Fruit fly (Drosophila melanogaster): Measurements from ENCODE around the gene Fign.

The Fign gene

DNA sequence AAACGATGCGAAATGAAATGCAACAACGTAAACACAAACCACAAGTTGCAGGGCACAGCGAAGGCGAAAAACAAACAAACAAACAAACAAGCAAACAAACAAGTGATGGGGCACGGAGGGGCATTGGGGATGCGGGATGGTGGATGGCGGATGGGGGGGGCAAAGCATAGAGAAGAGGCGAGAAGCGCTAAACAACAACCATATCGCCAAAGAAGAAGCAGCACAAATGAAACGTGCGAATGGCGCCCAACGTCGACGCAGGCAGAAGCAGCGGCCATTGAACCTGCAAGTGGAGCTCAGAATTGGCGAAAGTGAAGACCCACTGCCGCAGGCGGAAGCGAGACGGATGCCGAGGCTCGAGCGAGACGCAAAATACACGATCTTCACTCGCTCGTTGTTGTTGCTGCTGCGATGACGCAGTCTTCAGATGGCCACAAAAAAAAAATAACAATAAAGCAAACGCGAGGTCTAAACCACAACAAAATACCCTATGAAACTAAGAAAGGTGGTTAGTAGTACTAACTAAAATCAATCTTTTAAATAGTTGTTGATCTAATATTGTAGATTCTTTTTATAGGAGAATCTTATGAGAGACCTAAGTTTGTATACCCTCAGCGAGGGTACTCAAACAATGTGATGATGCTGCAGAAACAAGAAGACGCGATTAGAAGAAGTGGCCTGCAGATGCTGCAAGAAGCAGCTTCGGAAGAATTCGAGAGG is 26.3 kb upstream of the Fign start:
- TF ChIP-seq noc (tag; optimal IDR thresholded peaks at IDR 0.05), result no peak

DNA sequence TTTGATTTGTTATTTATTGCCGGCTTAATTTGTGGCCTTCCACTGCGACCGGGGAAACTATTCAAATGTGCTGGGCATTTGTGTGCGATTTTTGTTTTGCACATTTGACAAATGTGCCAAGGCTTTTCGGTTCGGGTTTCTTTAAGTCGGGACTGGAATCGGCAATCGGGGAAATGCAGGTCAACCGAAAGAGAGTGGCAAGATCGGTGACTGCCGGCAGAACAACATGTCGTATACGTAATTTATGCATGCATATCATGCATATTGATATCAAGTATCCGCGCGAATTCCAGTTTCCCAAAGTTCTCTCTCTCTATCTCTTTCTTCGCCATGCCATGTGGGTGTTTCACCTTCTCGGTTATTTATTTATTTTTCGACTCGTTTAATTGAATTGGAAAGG is 22.7 kb upstream of the Fign start:
- no peak for TF ChIP-seq noc (tag; optimal IDR thresholded peaks at IDR 0.05)

DNA sequence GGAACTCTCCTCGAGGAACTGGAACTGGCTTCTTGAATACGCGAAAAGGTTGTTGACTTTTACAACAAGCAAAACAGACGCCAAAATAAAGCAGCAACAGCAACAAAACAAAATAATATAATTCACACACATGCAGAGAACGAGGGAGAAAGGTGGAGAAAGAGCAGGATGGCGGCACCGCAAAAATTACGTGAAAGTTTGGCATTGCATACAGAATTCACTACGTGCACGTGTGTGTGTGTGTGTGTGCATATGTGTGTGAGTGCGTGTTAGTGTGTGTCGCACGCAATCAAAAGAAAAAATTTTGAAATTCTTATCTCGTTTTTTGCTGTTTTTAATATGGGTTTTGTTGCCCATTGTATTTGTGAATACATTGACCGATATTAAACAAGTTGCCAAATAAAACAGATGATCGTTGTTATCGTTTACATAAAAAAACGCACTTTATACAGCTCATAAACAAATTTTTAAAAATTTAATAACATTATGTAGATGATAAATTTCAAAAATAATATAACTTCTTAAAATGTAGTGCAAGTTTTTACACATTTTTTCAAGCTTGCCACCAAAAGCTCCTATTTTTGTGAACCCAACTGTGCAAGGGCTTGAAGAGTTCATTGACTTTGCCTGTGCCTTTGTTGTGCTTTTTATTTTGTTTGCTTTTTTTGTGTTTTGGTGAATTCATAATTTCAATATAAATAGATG is 21.7 kb upstream of the Fign start:
- TF ChIP-seq noc (tag; optimal IDR thresholded peaks at IDR 0.05), result peak; percentile 55

DNA sequence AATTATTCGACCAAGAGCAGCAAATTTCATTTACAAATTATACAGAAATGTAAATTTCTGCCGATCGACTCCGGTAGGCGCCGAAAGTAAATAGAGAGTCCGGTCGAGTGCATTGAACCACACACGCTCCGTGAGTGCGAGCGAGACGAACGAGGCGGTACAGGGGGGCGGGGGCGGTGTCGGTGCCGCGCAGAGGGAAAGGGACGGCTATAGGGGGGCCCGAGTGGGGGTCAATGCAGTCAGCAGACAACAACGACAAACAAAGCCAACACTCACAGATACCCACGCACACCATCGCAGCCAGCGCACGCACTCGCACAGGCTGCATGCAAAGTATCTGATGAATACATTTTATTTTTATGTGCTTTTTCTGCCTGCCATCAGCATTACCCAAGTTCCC is 19.7 kb upstream of the Fign start:
- TF ChIP-seq noc (tag; optimal IDR thresholded peaks at IDR 0.05), result no peak

dm6 chr2L:3338566-3339215 is 19.0 kb upstream of the Fign start:
- no peak for TF ChIP-seq noc (tag; optimal IDR thresholded peaks at IDR 0.05)

- no peak for TF ChIP-seq noc (tag; optimal IDR thresholded peaks at IDR 0.05)
Observed at dm6 chr2L:3332514-3332913, 12.8 kb upstream of the Fign start, which contains the start of gene CG15408. Gene CG15408 (plus strand): TSS chr2L:3332814.

- TF ChIP-seq noc (tag; optimal IDR thresholded peaks at IDR 0.05), result no peak
Observed at dm6 chr2L:3330628-3331027, 11.0 kb upstream of the Fign start, which contains the start of gene CG3285. Gene CG3285 (plus strand): TSS chr2L:3330928.

dm6 chr2L:3327603-3328002 is 7.9 kb upstream of the Fign start, which contains the start of gene CG33282:
Gene CG33282 (plus strand): TSS chr2L:3327903.
- TF ChIP-seq noc (tag; optimal IDR thresholded peaks at IDR 0.05), result no peak

dm6 chr2L:3323319-3324287 is 3.9 kb upstream of the Fign start, which contains the start of gene CG33281:
Gene CG33281 (plus strand): TSS chr2L:3324237.
- TF ChIP-seq noc (tag; optimal IDR thresholded peaks at IDR 0.05), result peak; percentile 80

DNA sequence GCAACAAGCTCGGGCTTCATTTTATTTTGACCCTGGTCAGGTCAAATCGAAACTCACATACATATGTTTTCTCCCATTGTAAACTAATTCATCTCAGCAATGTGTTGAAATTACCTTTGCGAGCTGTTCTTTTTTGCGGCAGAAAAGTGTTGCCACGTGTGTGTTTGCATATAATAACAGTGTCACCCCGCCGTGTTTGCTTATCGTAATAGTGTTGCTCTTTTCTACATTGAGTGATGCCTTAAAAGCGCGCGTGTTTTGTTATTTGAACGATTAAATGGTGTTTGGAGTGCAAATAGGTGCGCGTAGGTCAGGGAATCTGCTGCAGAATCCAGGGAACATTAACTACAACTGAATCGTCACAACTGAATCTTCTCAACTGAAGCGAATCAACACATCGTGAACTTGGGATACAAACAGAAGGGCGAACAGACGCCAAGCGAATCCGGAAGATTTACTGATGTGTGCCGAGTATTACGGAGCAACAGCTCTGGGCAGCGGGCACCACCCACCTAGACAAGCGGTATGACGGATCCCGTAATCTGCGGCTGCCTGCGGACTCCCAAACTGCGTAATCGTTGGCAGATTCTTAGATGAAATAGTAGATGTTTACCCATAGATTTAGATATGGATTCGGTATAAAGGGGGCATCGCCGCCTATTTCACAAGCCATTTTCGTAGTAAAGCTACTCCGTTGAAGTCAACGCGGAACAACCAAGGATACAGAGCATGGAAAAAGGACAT is 11.0 kb downstream of the Fign start, which contains the start of gene CG15406:
TSS of gene CG15406 (plus strand) at position 694 of the 744 bp plus-strand sequence.
- no peak for TF ChIP-seq noc (tag; optimal IDR thresholded peaks at IDR 0.05)

DNA sequence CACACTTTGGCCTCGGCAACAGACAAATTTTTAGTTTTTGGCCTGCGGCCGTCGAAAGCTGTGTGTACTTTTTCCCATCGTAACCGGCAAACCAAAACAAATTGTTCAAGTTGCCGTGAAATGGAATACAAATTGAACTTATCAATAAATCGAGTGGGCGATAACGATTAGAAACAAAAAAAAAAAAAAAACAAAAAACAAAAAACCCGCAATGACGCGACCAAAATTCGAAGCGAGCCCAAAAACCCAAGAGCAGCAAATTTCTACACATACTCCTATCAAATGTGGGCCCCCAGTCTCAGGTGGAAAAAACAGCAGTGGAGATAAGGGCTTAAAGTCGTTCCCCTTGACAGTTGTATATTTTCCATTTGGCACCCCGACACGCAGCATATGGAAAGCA is 12.5 kb downstream of the Fign start:
- no peak for TF ChIP-seq noc (tag; optimal IDR thresholded peaks at IDR 0.05)

DNA sequence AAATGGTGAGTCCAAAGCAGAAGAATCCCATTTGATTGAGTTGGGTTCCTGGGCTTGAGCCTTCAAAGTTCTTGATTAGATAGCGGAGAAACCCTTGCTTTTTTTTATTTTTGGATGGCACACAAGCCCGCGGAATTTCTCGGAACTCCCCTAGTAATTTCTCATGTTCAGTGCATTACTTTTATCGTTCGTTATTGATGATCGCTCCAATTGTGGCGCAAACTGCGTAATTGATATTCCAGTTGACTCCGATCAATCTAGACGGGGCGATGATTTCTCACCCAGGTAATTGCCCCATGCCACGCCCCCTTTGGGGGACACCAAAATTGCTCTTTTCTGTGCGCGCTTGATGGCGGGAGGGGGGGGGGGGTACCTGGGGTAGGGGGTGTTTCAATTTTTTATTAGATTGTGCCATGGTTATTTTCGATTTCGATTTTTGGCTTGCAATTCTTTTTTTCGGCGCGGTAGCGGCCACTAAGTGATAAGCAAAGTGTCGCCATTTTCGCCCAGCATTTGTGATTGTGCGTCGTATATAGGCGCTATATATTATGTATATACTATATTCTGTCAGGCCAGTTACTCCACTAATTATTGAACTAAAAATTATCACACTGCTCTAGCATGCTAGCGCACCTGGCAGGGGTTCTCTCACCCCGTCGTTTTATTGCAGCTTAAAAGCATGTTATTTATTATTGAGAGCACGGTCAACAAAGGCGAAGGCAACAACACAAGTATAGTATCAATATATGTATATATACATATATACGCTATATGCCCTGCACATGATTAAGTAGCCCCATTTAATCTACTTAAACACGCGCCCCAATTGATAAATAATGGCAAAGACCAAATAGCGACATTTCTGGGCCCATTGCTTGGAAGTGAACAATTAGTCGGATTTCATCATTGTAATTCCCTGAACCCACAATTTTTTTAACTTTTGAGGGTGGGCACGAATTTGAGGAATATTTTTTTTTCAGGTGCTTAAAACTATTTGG is 14.5 kb downstream of the Fign start:
- peak; percentile 39 for TF ChIP-seq noc (tag; optimal IDR thresholded peaks at IDR 0.05)

DNA sequence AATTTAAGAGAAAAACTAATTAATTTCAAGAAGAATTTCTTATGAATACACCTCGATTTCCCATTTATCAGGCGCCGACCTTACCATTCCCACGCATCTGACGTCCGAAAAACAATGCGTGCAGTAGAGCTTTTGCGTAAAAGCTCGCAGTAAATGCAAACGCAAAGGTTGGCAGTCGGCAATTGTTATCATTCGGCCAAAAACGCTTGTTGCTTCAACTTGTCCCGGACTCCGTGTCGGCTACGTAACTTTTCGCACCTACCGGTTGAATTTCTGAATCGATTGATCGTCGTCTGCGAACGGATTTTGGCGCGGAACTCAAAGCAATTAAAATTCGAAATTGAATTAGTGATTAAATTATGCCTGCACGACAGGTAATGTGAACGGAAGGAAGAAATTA is 15.8 kb downstream of the Fign start, which contains the start of gene CG3277:
TSS of gene CG3277 (plus strand) at position 208 of the 400 bp plus-strand sequence.
- TF ChIP-seq noc (tag; optimal IDR thresholded peaks at IDR 0.05), result no peak
